Fruit fly (Drosophila melanogaster): ENCODE results near the gene CG12684.

DNA sequence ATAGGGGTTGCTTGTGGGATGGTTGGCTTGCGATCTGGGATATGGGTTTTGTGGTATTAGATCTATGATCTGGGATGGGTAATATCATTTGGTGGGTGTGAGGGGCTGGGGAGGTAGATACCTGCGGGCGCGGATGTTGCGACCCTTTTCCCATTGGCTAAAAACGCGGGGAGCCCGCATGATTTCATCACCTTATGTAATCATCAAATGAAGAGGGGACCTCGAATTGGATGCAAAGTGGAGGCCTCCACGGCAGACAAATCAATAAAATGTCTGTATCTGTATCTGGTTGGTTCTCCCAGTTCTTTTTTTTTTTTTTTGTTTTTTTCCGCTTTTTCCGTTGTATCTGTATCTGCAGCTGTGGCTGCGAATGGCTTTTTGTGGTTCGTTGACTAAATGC is 17.3 kb upstream of the CG12684 start:
- TF ChIP-seq tio (GFP tag; optimal IDR thresholded peaks at IDR 0.05) (no peak), twi (tag; optimal IDR thresholded peaks at IDR 0.05) (no peak), ftz-f1 (GFP tag; optimal IDR thresholded peaks at IDR 0.05) (no peak), CG2875 (GFP tag; optimal IDR thresholded peaks at IDR 0.05) (no peak), CG6683 (GFP tag; optimal IDR thresholded peaks at IDR 0.05) (no peak), inv (GFP tag; IDR thresholded peaks at IDR 0.05; ENCODE audit: partially characterized antibody) (no peak), B-H2 (GFP tag; optimal IDR thresholded peaks at IDR 0.05) (no peak), lmd (GFP tag; IDR thresholded peaks at IDR 0.05) (no peak), CG30431 (GFP tag; optimal IDR thresholded peaks at IDR 0.05) (no peak), BtbVII (GFP tag; optimal IDR thresholded peaks at IDR 0.05) (no peak), CG14965 (GFP tag; optimal IDR thresholded peaks at IDR 0.05; ENCODE audit: borderline replicate concordance) (no peak), abd-A (tag; optimal IDR thresholded peaks at IDR 0.05) (no peak), CG14667 (GFP tag; IDR thresholded peaks at IDR 0.05) (no peak), rib (GFP tag; IDR thresholded peaks at IDR 0.05) (no peak)

Data from whole organism, embryonic.